Worm (Caenorhabditis elegans) whole organism, L4/young adult: ENCODE data around the gene ddb-1.

Experiments used
- W03F9.2 ChIP-seq: fragments of 150-350 bp; optimal IDR thresholded peaks from 2 replicates; lab custom pipeline; 2014; ENCODE audit warnings: missing biosample characterization, missing genetic modification characterization
- dao-5 ChIP-seq: sonication (generic microtip); optimal IDR thresholded peaks from 2 replicates; lab custom pipeline; 2016; ENCODE audit warnings: missing genotype, missing genetic modification characterization, moderate library complexity, missing compliant biosample characterization
- him-1 ChIP-seq: sonication (generic microtip); optimal IDR thresholded peaks from 2 replicates; lab custom pipeline; 2016; ENCODE audit warnings: missing genotype, missing genetic modification reagents, missing genetic modification characterization, missing compliant biosample characterization

ddb-1 gene

ce11 chrIV:12111477-12111876, 9.5 kb downstream of the ddb-1 start, which contains the start of gene dlc-2:
TSS of gene dlc-2 (minus strand) at chrIV:12111577.
- no peak for TF ChIP-seq him-1 (tag; lab: Kevin White, UChicago)
- TF ChIP-seq dao-5 (tag; lab: Kevin White, UChicago), result no peak
- no peak for TF ChIP-seq W03F9.2

DNA sequence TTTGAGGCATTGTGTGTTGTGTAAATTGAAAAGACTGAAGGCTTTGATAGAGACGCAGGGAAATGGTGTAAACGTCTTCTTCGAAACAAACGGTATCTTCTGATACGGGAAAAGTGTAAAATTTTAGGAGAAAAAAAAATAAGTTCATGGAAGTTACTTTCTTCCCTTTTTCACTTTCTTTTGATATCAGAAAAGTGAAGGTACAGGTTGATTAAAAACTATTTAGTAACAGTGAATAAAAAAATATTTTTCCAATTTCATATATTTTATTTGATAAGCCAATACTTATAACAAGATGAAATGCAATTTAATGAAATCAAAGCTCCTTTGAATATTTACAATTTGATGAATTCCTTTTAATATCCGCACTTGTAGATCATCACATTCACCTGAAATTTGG, 10.6 kb downstream of the ddb-1 start, which contains the start of gene col-129:
TSS of gene col-129 (minus strand) at position 101 of the 400 bp plus-strand sequence.
- no peak for TF ChIP-seq dao-5 (tag; lab: Kevin White, UChicago)
- TF ChIP-seq him-1 (tag; lab: Kevin White, UChicago), result no peak
- no peak for TF ChIP-seq W03F9.2

ce11 chrIV:12109743-12110142, 11.2 kb downstream of the ddb-1 start:
- TF ChIP-seq him-1 (tag; lab: Kevin White, UChicago) (no peak), W03F9.2 (no peak), dao-5 (tag; lab: Kevin White, UChicago) (no peak)

DNA sequence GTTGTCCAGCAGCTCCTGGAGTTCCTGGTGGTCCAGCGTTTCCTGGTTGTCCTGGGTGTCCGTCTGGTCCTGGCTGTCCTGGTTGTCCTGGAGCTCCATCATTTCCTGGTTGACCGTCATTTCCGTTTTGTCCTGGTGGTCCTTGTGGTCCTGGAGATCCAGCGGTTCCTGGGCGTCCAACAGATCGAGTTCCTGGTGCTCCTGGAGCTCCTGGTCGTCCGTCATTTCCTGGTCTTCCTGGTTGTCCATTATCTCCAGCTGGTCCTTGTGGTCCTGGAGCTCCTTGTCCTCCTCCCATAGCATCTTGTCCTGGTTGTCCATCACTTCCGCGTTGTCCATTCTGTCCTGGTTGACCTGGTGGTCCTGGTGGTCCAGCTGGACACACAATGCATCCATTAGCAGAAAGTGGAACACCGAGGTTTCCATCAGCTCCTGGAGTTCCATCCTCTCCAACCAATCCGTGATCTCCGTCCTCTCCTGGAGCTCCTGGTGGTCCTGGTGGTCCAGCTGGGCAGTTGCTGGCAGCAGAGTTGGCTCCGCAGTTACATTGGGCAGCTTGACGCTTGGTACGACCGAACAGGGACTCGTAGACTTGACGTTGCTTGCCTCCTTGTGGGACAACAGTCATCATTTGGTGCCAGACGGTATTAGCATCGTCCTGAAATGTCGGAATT, 11.8 kb downstream of the ddb-1 start:
- TF ChIP-seq dao-5 (tag; lab: Kevin White, UChicago) (no peak), him-1 (tag; lab: Kevin White, UChicago) (no peak), W03F9.2 (no peak)

ce11 chrIV:12105558-12105957, 15.4 kb downstream of the ddb-1 start, which contains the start of gene M18.3:
TSS of gene M18.3 (plus strand) at chrIV:12105858.
- no peak for TF ChIP-seq W03F9.2
- TF ChIP-seq him-1 (tag; lab: Kevin White, UChicago), result no peak
- TF ChIP-seq dao-5 (tag; lab: Kevin White, UChicago), result no peak

DNA sequence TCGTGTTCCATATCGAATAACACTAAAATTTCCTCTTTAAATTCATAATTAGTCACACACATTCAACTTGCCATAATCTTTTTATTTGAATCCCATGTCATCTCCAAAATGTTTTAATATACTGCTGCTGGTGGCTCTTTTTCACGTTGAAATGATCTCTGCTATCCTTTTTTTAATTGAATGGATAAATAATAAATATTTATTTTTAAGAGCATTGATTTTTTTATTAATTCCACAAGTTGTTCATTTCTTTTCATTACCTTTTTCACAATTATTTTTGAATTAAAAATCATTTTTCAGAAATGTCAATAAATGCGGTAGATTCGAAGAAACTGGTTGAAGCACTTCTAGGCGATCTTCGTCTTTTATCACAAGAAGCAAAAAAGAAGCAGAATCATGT, 24.5 kb downstream of the ddb-1 start, which contains the start of gene mon-2:
TSS of gene mon-2 (plus strand) at position 301 of the 400 bp plus-strand sequence.
- TF ChIP-seq him-1 (tag; lab: Kevin White, UChicago), result no peak
- TF ChIP-seq dao-5 (tag; lab: Kevin White, UChicago), result no peak
- no peak for TF ChIP-seq W03F9.2

ce11 chrIV:12093819-12094218, 27.1 kb downstream of the ddb-1 start, which contains the start of gene F11A10.5:
TSS of gene F11A10.5 (plus strand) at chrIV:12094119.
- TF ChIP-seq dao-5 (tag; lab: Kevin White, UChicago) (no peak), him-1 (tag; lab: Kevin White, UChicago) (no peak), W03F9.2 (no peak)

DNA sequence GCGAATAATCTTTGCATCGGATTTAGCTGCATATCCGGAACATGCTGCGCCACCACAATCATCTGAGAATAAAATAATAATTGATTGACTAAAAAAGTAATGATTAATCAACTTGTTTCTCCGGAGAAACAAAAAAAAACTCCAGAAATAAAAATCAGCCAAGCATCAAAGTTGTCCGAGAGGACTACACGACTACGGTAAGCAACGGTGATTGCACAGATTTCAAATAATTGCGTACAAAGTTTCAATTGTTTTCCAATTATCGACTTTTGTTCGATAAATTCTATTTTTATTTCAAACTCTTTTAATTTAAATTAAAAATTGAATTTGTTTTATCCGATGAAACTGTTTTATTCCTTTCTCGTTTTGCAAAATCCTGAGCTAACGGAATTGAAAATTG, 27.6 kb downstream of the ddb-1 start, which contains the start of gene cpsf-4:
TSS of gene cpsf-4 (minus strand) at position 62 of the 400 bp plus-strand sequence.
- TF ChIP-seq W03F9.2 (no peak), him-1 (tag; lab: Kevin White, UChicago) (no peak), dao-5 (tag; lab: Kevin White, UChicago) (no peak)

ce11 chrIV:12092113-12092512, 28.9 kb downstream of the ddb-1 start, which contains the start of gene mig-32:
TSS of gene mig-32 (minus strand) at chrIV:12092213.
- TF ChIP-seq W03F9.2 (no peak), him-1 (tag; lab: Kevin White, UChicago) (no peak), dao-5 (tag; lab: Kevin White, UChicago) (no peak)

DNA sequence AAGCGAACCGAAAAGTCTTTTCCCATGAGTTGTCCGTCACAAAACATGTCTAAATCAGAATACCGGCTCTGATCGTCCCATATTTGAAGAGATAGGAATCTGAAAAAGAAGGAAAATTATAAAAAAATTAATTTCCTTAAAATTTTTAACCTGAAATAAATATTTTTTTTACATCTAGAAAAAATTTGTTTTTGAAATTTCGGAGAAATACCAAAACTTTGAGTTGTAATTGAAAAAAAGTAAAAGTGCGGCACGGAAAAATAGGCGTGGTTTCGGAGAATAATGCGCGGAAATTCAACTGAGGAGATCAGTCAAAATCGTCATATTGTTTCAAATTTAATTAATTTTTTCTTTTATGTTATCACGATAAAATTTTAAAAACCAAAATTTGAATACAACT, 31.4 kb downstream of the ddb-1 start, which contains the start of gene F11A10.6:
TSS of gene F11A10.6 (minus strand) at position 101 of the 400 bp plus-strand sequence.
- TF ChIP-seq W03F9.2, result no peak
- TF ChIP-seq him-1 (tag; lab: Kevin White, UChicago), result no peak
- TF ChIP-seq dao-5 (tag; lab: Kevin White, UChicago), result no peak

DNA sequence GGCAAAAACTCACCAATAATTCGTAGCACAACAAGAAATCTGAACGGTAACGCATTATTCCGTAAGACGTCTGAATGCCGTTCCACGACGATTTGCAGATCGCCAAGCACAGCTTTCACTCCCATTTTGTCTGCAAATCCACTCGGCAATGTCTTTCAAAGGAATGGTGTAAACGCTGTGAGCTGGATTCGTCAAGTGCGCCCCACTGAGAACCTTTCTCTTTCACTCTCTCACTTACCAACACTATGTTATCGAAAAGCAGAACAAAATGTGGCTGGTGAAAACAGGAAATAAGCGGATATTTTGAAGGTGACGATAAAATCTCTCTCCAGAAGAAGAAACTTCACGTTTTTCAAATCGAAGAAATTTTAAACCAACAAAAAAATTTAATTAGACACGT, 32.1 kb downstream of the ddb-1 start:
- TF ChIP-seq W03F9.2 (no peak), him-1 (tag; lab: Kevin White, UChicago) (no peak), dao-5 (tag; lab: Kevin White, UChicago) (no peak)

DNA sequence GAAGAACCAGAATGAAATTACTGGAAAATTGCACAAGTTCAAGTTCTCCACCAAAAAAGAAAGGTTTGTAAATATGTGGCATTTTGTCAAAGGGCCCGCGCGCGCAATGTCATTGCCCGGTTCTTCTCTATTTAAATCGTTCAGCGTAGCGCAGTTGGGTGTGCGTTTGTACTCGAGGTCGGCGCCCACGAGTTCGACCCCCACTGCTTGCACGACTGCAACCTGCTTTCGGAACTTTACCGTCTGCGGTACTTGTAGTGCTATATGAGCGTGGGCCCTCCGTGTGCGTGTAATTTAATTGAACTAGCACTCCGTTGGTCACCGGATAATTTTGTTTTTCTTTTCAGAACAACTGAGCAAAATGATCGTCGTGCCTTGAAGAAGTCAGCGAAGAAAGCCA, 34.5 kb downstream of the ddb-1 start:
- TF ChIP-seq dao-5 (tag; lab: Kevin White, UChicago) (peak; percentile 70), him-1 (tag; lab: Kevin White, UChicago) (peak; percentile 36), W03F9.2 (peak; percentile 12)

DNA sequence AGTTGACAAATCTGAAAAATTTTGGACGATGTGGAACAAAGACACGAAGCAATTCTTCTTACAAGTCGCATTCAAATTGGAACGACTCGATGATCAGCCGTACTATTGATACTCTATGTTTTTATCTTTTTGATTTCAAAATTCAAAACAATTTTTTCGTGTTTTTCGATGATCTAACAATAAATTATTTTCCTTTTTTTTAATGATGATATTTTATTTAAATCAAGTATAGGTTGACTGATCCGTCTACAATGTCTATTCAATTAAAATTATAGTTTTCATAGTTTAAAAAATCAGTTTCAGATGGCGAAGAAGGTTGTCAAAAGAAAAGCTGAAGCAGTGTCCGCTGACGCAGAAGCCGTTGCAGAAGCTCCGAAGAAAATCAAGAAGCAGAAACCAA, 35.8 kb downstream of the ddb-1 start, which contains the start of gene rbm-34:
TSS of gene rbm-34 (plus strand) at position 301 of the 400 bp plus-strand sequence.
- TF ChIP-seq W03F9.2 (no peak), dao-5 (tag; lab: Kevin White, UChicago) (no peak), him-1 (tag; lab: Kevin White, UChicago) (no peak)

DNA sequence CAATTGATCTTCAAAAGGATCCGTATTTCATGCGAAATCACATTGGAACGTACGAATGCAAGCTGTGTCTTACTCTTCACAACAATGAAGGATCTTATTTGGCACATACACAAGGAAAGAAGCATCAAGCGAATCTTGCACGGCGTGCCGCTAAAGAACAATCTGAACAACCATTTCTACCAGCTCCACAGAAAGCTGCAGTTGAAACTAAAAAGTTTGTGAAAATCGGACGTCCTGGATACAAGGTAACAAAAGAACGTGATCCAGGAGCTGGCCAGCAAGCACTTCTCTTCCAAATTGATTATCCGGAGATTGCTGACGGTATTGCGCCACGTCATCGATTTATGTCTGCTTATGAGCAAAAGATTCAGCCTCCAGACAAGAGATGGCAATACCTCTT, 36.4 kb downstream of the ddb-1 start:
- TF ChIP-seq dao-5 (tag; lab: Kevin White, UChicago) (no peak), W03F9.2 (no peak)
